Worm (Caenorhabditis elegans) whole organism, L3 larva: ENCODE measurements around the gene C44F1.1.

Experiments used
- ceh-9 ChIP-seq: sonication (generic microtip); optimal IDR thresholded peaks from 2 replicates; lab custom pipeline; 2018; ENCODE audit warnings: missing biosample characterization, missing genetic modification characterization
- skn-1 ChIP-seq: fragments of 150-350 bp; optimal IDR thresholded peaks from 2 replicates; lab custom pipeline; 2014; ENCODE audit warnings: missing biosample characterization, missing genetic modification characterization
- ztf-11 ChIP-seq: fragments of 150-350 bp; optimal IDR thresholded peaks from 2 replicates; lab custom pipeline; 2014; ENCODE audit warnings: missing biosample characterization, missing genetic modification characterization

DNA sequence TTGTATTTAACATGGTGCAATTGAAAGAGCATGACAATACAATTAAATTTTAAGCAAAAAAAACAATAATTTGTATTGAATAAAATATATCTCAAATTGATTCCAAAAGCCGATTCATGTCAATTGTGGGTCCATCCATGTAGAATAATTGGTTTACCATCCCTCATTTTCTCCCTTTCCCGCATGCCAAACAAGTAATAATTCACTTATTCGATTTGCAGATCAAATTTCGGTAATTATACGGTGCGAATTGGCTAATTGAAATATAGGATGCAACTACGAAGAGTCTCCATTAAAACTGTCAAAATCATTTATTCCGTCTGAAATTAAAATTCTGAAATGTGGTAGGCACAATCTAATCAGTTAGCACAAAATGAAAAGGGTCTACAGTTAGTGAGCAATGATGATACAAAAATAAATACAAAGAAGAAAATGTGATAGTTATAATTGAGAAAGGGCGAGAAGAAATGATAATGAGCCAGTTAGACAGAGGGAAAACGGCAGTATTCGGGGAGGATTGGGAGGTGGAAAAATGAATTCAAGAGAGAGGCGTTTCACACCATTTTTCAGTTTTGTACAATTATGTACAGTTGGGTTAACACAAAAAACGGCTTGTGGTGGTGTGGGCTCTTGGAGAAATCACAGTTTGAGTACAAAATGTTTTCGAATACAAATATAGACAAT, 24.5 kb upstream of the C44F1.1 start:
- no peak for TF ChIP-seq ceh-9 (tag; lab: Kevin White, UChicago)
- TF ChIP-seq skn-1 (tag; lab: Kevin White, UChicago), result no peak
- TF ChIP-seq ztf-11, result no peak
